Fruit fly (Drosophila melanogaster) whole organism, embryonic: Measurements from ENCODE around the gene Rbp.
A peak's percentile ranks its signal among the peaks of the same experiment; 100 is the strongest.

Experiments
- Aef1 ChIP-seq: fragments of 200-800 bp; sonication (Bioruptor generic); IDR thresholded peaks from 3 replicates; pipeline ENCODE4 v1.3.6; 2022; ENCODE audit warnings: missing biosample characterization, missing genetic modification characterization
- CG10274 ChIP-seq: fragments of 200-800 bp; sonication (Bioruptor generic); optimal IDR thresholded peaks from 3 replicates; lab custom pipeline; 2017; ENCODE audit warnings: missing biosample characterization, mild to moderate bottlenecking, missing genetic modification characterization
- CG11560 ChIP-seq: fragments of 200-800 bp; sonication (Bioruptor generic); IDR thresholded peaks from 3 replicates; pipeline ENCODE4 v1.3.6; 2022; ENCODE audit warnings: missing biosample characterization, missing genetic modification characterization
- CG11696 ChIP-seq: fragments of 200-800 bp; sonication (Bioruptor generic); IDR thresholded peaks from 2 replicates; pipeline ENCODE4 v1.3.6; 2022; ENCODE audit warnings: missing biosample characterization, missing genetic modification characterization
- CG11723 ChIP-seq: fragments of 200-800 bp; sonication (Bioruptor generic); optimal IDR thresholded peaks from 2 replicates; lab custom pipeline; 2017; ENCODE audit warnings: missing biosample characterization, mild to moderate bottlenecking, missing genetic modification characterization
- CG12769 ChIP-seq: fragments of 200-800 bp; sonication (Bioruptor generic); optimal IDR thresholded peaks from 2 replicates; lab custom pipeline; 2019; ENCODE audit warnings: missing biosample characterization, mild to moderate bottlenecking, missing genetic modification characterization, moderate library complexity
- CG13624 ChIP-seq: fragments of 200-800 bp; sonication (Bioruptor generic); optimal IDR thresholded peaks from 2 replicates; lab custom pipeline; 2016; ENCODE audit warnings: missing biosample characterization, missing genetic modification characterization
- CG14050 ChIP-seq: fragments of 200-800 bp; sonication (Bioruptor generic); IDR thresholded peaks from 3 replicates; pipeline ENCODE4 v1.3.6; 2022; ENCODE audit warnings: missing biosample characterization, missing genetic modification characterization
- CG15269 ChIP-seq: fragments of 200-800 bp; sonication (Bioruptor generic); optimal IDR thresholded peaks from 2 replicates; lab custom pipeline; 2018; ENCODE audit warnings: missing biosample characterization, mild to moderate bottlenecking, missing genetic modification characterization, moderate library complexity
- CG2199 ChIP-seq: fragments of 200-800 bp; sonication (Bioruptor generic); IDR thresholded peaks from 3 replicates; pipeline ENCODE4 v1.3.6; 2022; ENCODE audit warnings: missing biosample characterization, missing genetic modification characterization
- CG2889 ChIP-seq: fragments of 200-800 bp; sonication (Bioruptor generic); IDR thresholded peaks from 3 replicates; pipeline ENCODE4 v1.3.6; 2022; ENCODE audit warnings: missing biosample characterization, missing genetic modification characterization
- CG31365 ChIP-seq: fragments of 200-800 bp; sonication (Bioruptor generic); optimal IDR thresholded peaks from 2 replicates; lab custom pipeline; 2018; ENCODE audit warnings: missing biosample characterization, mild to moderate bottlenecking, missing genetic modification characterization
- CG3407 ChIP-seq: fragments of 200-800 bp; sonication (Bioruptor generic); optimal IDR thresholded peaks from 2 replicates; lab custom pipeline; 2018; ENCODE audit warnings: missing biosample characterization, mild to moderate bottlenecking, missing genetic modification characterization
- CG34422 ChIP-seq: fragments of 200-800 bp; sonication (Bioruptor generic); IDR thresholded peaks from 3 replicates; pipeline ENCODE4 v1.3.6; 2022; ENCODE audit warnings: missing biosample characterization, missing genetic modification characterization
- CG7786 ChIP-seq: fragments of 200-800 bp; sonication (Bioruptor generic); optimal IDR thresholded peaks from 2 replicates; lab custom pipeline; 2016; ENCODE audit warnings: missing biosample characterization, missing genetic modification characterization
- CG7839 ChIP-seq: fragments of 200-800 bp; sonication (Bioruptor generic); optimal IDR thresholded peaks from 3 replicates; lab custom pipeline; 2018; ENCODE audit warnings: missing biosample characterization, mild to moderate bottlenecking, missing genetic modification characterization, moderate library complexity
- CkIIα-i1 ChIP-seq: fragments of 200-800 bp; sonication (Bioruptor generic); IDR thresholded peaks from 2 replicates; pipeline ENCODE4 v1.3.6; 2022; ENCODE audit warnings: missing biosample characterization, missing genetic modification characterization
- D19A ChIP-seq: fragments of 200-800 bp; optimal IDR thresholded peaks from 3 replicates; lab custom pipeline; 2019; ENCODE audit warnings: missing biosample characterization, mild to moderate bottlenecking, missing genetic modification characterization, moderate library complexity
- E2f1 ChIP-seq: fragments of 200-800 bp; sonication (Bioruptor generic); IDR thresholded peaks from 2 replicates; pipeline ENCODE4 v1.3.6; 2022; ENCODE audit warnings: missing biosample characterization, missing genetic modification characterization
- GATAe ChIP-seq: fragments of 200-800 bp; sonication (Bioruptor generic); conservative IDR thresholded peaks from 2 replicates; pipeline ENCODE4 v1.3.6; 2022; ENCODE audit warnings: missing biosample characterization, missing genetic modification characterization
- Hr51 ChIP-seq, 2 experiments: fragments of 200-800 bp; sonication (Bioruptor generic); optimal IDR thresholded peaks; 2 replicates in 1 of 2; 3 replicates in 1 of 2; lab custom pipeline; 2016 to 2018; ENCODE audit warnings: missing biosample characterization in 2 of 2, missing genetic modification characterization in 2 of 2, mild to moderate bottlenecking in 1 of 2, moderate library complexity in 1 of 2
- Hsf ChIP-seq: fragments of 200-800 bp; sonication (Bioruptor generic); optimal IDR thresholded peaks from 3 replicates; lab custom pipeline; 2016; ENCODE audit warnings: missing biosample characterization, missing genetic modification characterization
- Lhr ChIP-seq: fragments of 200-800 bp; sonication (Bioruptor generic); optimal IDR thresholded peaks from 3 replicates; lab custom pipeline; 2017; ENCODE audit warnings: mild to moderate bottlenecking, missing biosample characterization, missing genetic modification reagents, missing genetic modification characterization
- Meics ChIP-seq: fragments of 200-800 bp; sonication (Bioruptor generic); optimal IDR thresholded peaks from 2 replicates; lab custom pipeline; 2017; ENCODE audit warnings: missing biosample characterization, mild to moderate bottlenecking, missing genetic modification characterization
- Neu2 ChIP-seq: fragments of 200-800 bp; sonication (Bioruptor generic); optimal IDR thresholded peaks from 3 replicates; lab custom pipeline; 2016; ENCODE audit warnings: missing biosample characterization, missing genetic modification characterization, borderline replicate concordance
- Six4 ChIP-seq: fragments of 200-800 bp; sonication (Bioruptor generic); optimal IDR thresholded peaks from 2 replicates; lab custom pipeline; 2016; ENCODE audit warnings: missing biosample characterization, missing genetic modification characterization
- Tbp ChIP-seq: fragments of >200 bp; optimal IDR thresholded peaks from 2 replicates; lab custom pipeline; 2018; ENCODE audit warnings: missing biosample characterization, missing genetic modification characterization
- cato ChIP-seq: fragments of 200-800 bp; sonication (Bioruptor generic); optimal IDR thresholded peaks from 2 replicates; lab custom pipeline; 2016; ENCODE audit warnings: missing biosample characterization, missing genetic modification characterization, borderline replicate concordance
- dan ChIP-seq: fragments of 200-800 bp; sonication (Bioruptor generic); IDR thresholded peaks from 2 replicates; pipeline ENCODE4 v1.3.6; 2022; ENCODE audit warnings: missing biosample characterization, missing genetic modification characterization
- dmrt11E ChIP-seq: fragments of 200-800 bp; sonication (Bioruptor generic); optimal IDR thresholded peaks from 3 replicates; lab custom pipeline; 2018; ENCODE audit warnings: missing biosample characterization, mild to moderate bottlenecking, missing genetic modification characterization, moderate library complexity
- esg ChIP-seq: fragments of 200-800 bp; sonication (Bioruptor generic); conservative IDR thresholded peaks from 2 replicates; pipeline ENCODE4 v1.3.6; 2022; ENCODE audit warnings: missing biosample characterization, missing genetic modification characterization
- eyg ChIP-seq: fragments of 200-800 bp; sonication (Bioruptor generic); optimal IDR thresholded peaks from 3 replicates; lab custom pipeline; 2016; ENCODE audit warnings: missing biosample characterization, missing genetic modification characterization
- fd64A ChIP-seq: fragments of 200-800 bp; sonication (Bioruptor generic); optimal IDR thresholded peaks from 3 replicates; lab custom pipeline; 2018; ENCODE audit warnings: missing biosample characterization, mild to moderate bottlenecking, missing genetic modification characterization
- fru ChIP-seq: fragments of >200 bp; optimal IDR thresholded peaks from 2 replicates; lab custom pipeline; 2017
- fu2 ChIP-seq: fragments of 200-800 bp; sonication (Bioruptor generic); optimal IDR thresholded peaks from 2 replicates; lab custom pipeline; 2016; ENCODE audit warnings: missing biosample characterization, missing genetic modification characterization
- grn ChIP-seq: fragments of 200-800 bp; sonication (Bioruptor generic); optimal IDR thresholded peaks from 3 replicates; lab custom pipeline; 2017; ENCODE audit warnings: missing biosample characterization, missing genetic modification characterization
- hbn ChIP-seq: fragments of 200-800 bp; sonication (Bioruptor generic); IDR thresholded peaks from 2 replicates; pipeline ENCODE4 v1.3.6; 2022; ENCODE audit warnings: missing biosample characterization, missing genetic modification characterization; ENCODE audit not compliant: partially characterized antibody
- jumu ChIP-seq: fragments of 200-800 bp; sonication (Bioruptor generic); optimal IDR thresholded peaks from 3 replicates; lab custom pipeline; 2016; ENCODE audit warnings: missing biosample characterization, missing genetic modification characterization
- lbe ChIP-seq: fragments of 200-800 bp; sonication (Bioruptor generic); optimal IDR thresholded peaks from 2 replicates; lab custom pipeline; 2016; ENCODE audit warnings: missing biosample characterization, mild to moderate bottlenecking, missing genetic modification characterization
- lmd ChIP-seq: fragments of 200-800 bp; sonication (Bioruptor generic); IDR thresholded peaks from 2 replicates; pipeline ENCODE4 v1.3.6; 2022; ENCODE audit warnings: missing biosample characterization, missing genetic modification characterization
- nmo ChIP-seq: fragments of 200-800 bp; sonication (Bioruptor generic); optimal IDR thresholded peaks from 2 replicates; lab custom pipeline; 2018; ENCODE audit warnings: missing biosample characterization, mild to moderate bottlenecking, missing genetic modification characterization, moderate library complexity
- oc ChIP-seq: fragments of 200-800 bp; sonication (Bioruptor generic); optimal IDR thresholded peaks from 2 replicates; lab custom pipeline; 2018; ENCODE audit warnings: missing biosample characterization, mild to moderate bottlenecking, missing genetic modification characterization, moderate library complexity
- onecut ChIP-seq: fragments of 200-800 bp; sonication (Bioruptor generic); IDR thresholded peaks from 2 replicates; pipeline ENCODE4 v1.3.6; 2022; ENCODE audit warnings: missing biosample characterization, missing genetic modification characterization
- ranshi ChIP-seq: fragments of 200-800 bp; sonication (Bioruptor generic); IDR thresholded peaks from 2 replicates; pipeline ENCODE4 v1.3.6; 2022; ENCODE audit warnings: missing biosample characterization, missing genetic modification characterization
- tna ChIP-seq: fragments of 200-800 bp; sonication (Bioruptor generic); IDR thresholded peaks from 2 replicates; pipeline ENCODE4 v1.3.6; 2022; ENCODE audit warnings: missing biosample characterization, missing genetic modification characterization; ENCODE audit not compliant: partially characterized antibody
- trh ChIP-seq: fragments of 200-800 bp; sonication (Bioruptor generic); optimal IDR thresholded peaks from 2 replicates; lab custom pipeline; 2016; ENCODE audit warnings: missing biosample characterization, missing genetic modification characterization
- ttk ChIP-seq: fragments of 200-800 bp; sonication (Bioruptor generic); IDR thresholded peaks from 2 replicates; pipeline ENCODE4 v2.1.2; 2022; ENCODE audit warnings: missing biosample characterization, missing genetic modification characterization
- wdn ChIP-seq: fragments of 200-800 bp; sonication (Bioruptor generic); IDR thresholded peaks from 2 replicates; pipeline ENCODE4 v1.3.6; 2022; ENCODE audit warnings: missing biosample characterization, missing genetic modification characterization
- wek ChIP-seq: fragments of 200-800 bp; sonication (Bioruptor generic); optimal IDR thresholded peaks from 3 replicates; lab custom pipeline; 2018; ENCODE audit warnings: missing biosample characterization, mild to moderate bottlenecking, missing genetic modification characterization, moderate library complexity
- wor ChIP-seq: fragments of 200-800 bp; sonication (Bioruptor generic); IDR thresholded peaks from 2 replicates; pipeline ENCODE4 v1.3.6; 2022; ENCODE audit warnings: missing biosample characterization, missing genetic modification characterization
- yki ChIP-seq: fragments of >200 bp; optimal IDR thresholded peaks from 3 replicates; lab custom pipeline; 2018
- zfh2 ChIP-seq: fragments of 200-800 bp; sonication (Bioruptor generic); optimal IDR thresholded peaks from 2 replicates; lab custom pipeline; 2016; ENCODE audit warnings: missing biosample characterization, missing genetic modification characterization

Rbp gene

DNA sequence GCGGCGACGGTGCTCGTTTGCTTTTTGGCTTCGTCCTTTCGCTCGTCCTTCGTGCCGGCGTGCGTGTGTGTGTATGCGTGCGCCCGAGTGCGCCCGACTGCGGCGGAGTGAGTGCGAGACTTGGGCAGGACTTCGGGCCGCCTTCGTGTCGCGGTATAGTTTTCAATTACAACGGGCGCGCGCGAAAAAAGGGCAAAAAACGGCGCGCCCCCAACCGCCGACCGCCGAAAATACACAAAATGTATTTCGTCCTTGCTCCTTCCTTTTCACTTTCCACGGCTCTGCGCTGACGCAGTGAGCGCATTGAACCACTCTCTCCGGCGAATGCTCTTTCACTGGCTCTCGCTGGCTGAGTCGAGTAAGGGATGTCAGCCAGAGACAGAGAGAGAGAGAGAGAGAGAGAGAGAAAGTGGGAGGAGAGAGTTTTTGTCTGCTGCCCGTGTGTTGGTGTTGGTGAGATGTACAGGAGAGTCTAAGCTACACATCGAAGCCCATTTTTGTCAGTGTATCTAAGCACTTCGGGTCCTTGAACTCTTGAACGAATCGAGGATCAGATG is 46.0 kb downstream of the Rbp start (continued):
- no peak for TF ChIP-seq wek (GFP tag; lab: Kevin White, UChicago)
- TF ChIP-seq fru (lab: Kevin White, UChicago), result no peak
- no peak for TF ChIP-seq cato
- TF ChIP-seq CG34422 (GFP tag; lab: Robert Waterston, UW), result peak; percentile 49; the same call in 1 of the 3 replicates
- TF ChIP-seq ranshi (GFP tag; lab: Robert Waterston, UW), result no peak
- no peak for TF ChIP-seq lmd (GFP tag; lab: Robert Waterston, UW)
- no peak for TF ChIP-seq eyg (GFP tag; lab: Kevin White, UChicago)
- TF ChIP-seq dan, result no peak
- TF ChIP-seq CG10274 (GFP tag; lab: Kevin White, UChicago), result no peak
- TF ChIP-seq CG3407 (GFP tag; lab: Kevin White, UChicago), result no peak
- TF ChIP-seq CG2889 (GFP tag; lab: Robert Waterston, UW), result no peak
- TF ChIP-seq fu2 (GFP tag; lab: Kevin White, UChicago), result no peak
- no peak for TF ChIP-seq E2f1 (GFP tag; lab: Robert Waterston, UW)
- TF ChIP-seq Six4 (GFP tag; lab: Kevin White, UChicago), result no peak
- no peak for TF ChIP-seq lbe (GFP tag; lab: Kevin White, UChicago)
- no peak for TF ChIP-seq CG15269 (tag; lab: Kevin White, UChicago)
- no peak for TF ChIP-seq tna (GFP tag; lab: Robert Waterston, UW)
- no peak for TF ChIP-seq Aef1 (GFP tag; lab: Robert Waterston, UW)
- TF ChIP-seq wor (GFP tag; lab: Robert Waterston, UW), result no peak
- TF ChIP-seq CG13624 (GFP tag; lab: Kevin White, UChicago), result no peak
- 0 out of 2 replicates have a peak, but pooled peaks have one; percentile 21 for TF ChIP-seq onecut (GFP tag; lab: Robert Waterston, UW)
- no peak for TF ChIP-seq Neu2 (GFP tag; lab: Kevin White, UChicago)
- no peak for TF ChIP-seq Hr51 (GFP tag; optimal IDR thresholded peaks at IDR 0.05; lab: Kevin White, UChicago)
- TF ChIP-seq ttk, result no peak
- TF ChIP-seq zfh2, result no peak
- TF ChIP-seq CG11723 (GFP tag; lab: Kevin White, UChicago), result no peak
- no peak for TF ChIP-seq jumu (GFP tag; lab: Kevin White, UChicago)
- no peak for TF ChIP-seq nmo (GFP tag; lab: Kevin White, UChicago)
- TF ChIP-seq CG2199 (GFP tag; lab: Robert Waterston, UW), result 0 out of 3 replicates have a peak, but pooled peaks have one; percentile 12
- no peak for TF ChIP-seq CG11696 (GFP tag; lab: Robert Waterston, UW)
- 0 out of 2 replicates have a peak, but pooled peaks have one; percentile 49 for TF ChIP-seq hbn (GFP tag; lab: Robert Waterston, UW)
- no peak for TF ChIP-seq grn (GFP tag; lab: Kevin White, UChicago)
- no peak for TF ChIP-seq CkIIα-i1
- TF ChIP-seq fd64A (GFP tag; lab: Kevin White, UChicago), result no peak
- TF ChIP-seq trh (GFP tag; lab: Kevin White, UChicago), result no peak
- no peak for TF ChIP-seq GATAe (GFP tag; lab: Robert Waterston, UW)
- no peak for TF ChIP-seq Hsf
- peak; percentile 94 for TF ChIP-seq yki (lab: Kevin White, UChicago)
- TF ChIP-seq CG12769 (tag; lab: Kevin White, UChicago), result no peak
- no peak for TF ChIP-seq Tbp (GFP tag; lab: Kevin White, UChicago)
- no peak for TF ChIP-seq CG14050
- no peak for TF ChIP-seq CG7786
- no peak for TF ChIP-seq dmrt11E (tag; lab: Kevin White, UChicago)
- no peak for TF ChIP-seq D19A (tag; lab: Kevin White, UChicago)
- TF ChIP-seq Meics (GFP tag; lab: Kevin White, UChicago), result no peak
- TF ChIP-seq CG11560, result no peak
- no peak for TF ChIP-seq CG7839 (tag; lab: Kevin White, UChicago)
- TF ChIP-seq esg (GFP tag; lab: Robert Waterston, UW), result no peak
- TF ChIP-seq oc (tag; lab: Kevin White, UChicago), result no peak
- TF ChIP-seq Lhr (GFP tag; lab: Kevin White, UChicago), result no peak
- no peak for TF ChIP-seq wdn (GFP tag; lab: Robert Waterston, UW)
- no peak for TF ChIP-seq CG31365 (tag; lab: Kevin White, UChicago)
